Worm (Caenorhabditis elegans) whole organism, early embryonic: ENCODE results near the gene C01G5.7.

Experiments used
- aly-1 ChIP-seq: sonication (generic microtip); optimal IDR thresholded peaks from 2 replicates; lab custom pipeline; 2016; ENCODE audit warnings: missing genetic modification characterization, missing compliant biosample characterization
- ets-7 ChIP-seq: sonication (generic microtip); optimal IDR thresholded peaks from 2 replicates; lab custom pipeline; 2016; ENCODE audit warnings: missing genotype, missing genetic modification characterization, missing compliant biosample characterization
- pes-1 ChIP-seq: fragments of 200-800 bp; sonication (Bioruptor generic); IDR thresholded peaks from 2 replicates; pipeline ENCODE4 v1.3.6; 2022; ENCODE audit warnings: missing genetic modification reagents, missing genetic modification characterization, missing compliant biosample characterization
- scrt-1 ChIP-seq: fragments of 200-800 bp; sonication (Bioruptor generic); IDR thresholded peaks from 2 replicates; pipeline ENCODE4 v1.3.6; 2022; ENCODE audit warnings: missing genetic modification characterization, missing compliant biosample characterization
- tbx-11 ChIP-seq: fragments of 200-800 bp; sonication (Bioruptor generic); IDR thresholded peaks from 2 replicates; pipeline ENCODE4 v1.3.6; 2022; ENCODE audit warnings: missing genetic modification characterization, missing compliant biosample characterization
- tbx-37 ChIP-seq: fragments of 200-800 bp; sonication (Bioruptor generic); conservative IDR thresholded peaks from 2 replicates; pipeline ENCODE4 v1.3.6; 2022; ENCODE audit warnings: missing genetic modification reagents, missing genetic modification characterization, missing compliant biosample characterization
- tra-4 ChIP-seq: sonication (generic microtip); optimal IDR thresholded peaks from 2 replicates; lab custom pipeline; 2017; ENCODE audit warnings: missing genetic modification characterization, missing compliant biosample characterization

ce11 chrIV:6547397-6547796, 29.4 kb downstream of the C01G5.7 start:
- TF ChIP-seq aly-1 (tag; lab: Kevin White, UChicago) = no peak
- no peak for TF ChIP-seq pes-1 (GFP tag; lab: Robert Waterston, UW)
- no peak for TF ChIP-seq tbx-37
- TF ChIP-seq tbx-11 (GFP tag; lab: Robert Waterston, UW) = no peak
- TF ChIP-seq scrt-1 (GFP tag; lab: Robert Waterston, UW) = no peak
- no peak for TF ChIP-seq tra-4 (tag; lab: Kevin White, UChicago)
- no peak for TF ChIP-seq ets-7 (tag; lab: Kevin White, UChicago)
